Worm (Caenorhabditis elegans): Measurements from ENCODE around the gene hsd-2.
A peak's percentile ranks its signal among the peaks of the same experiment; 100 is the strongest.

Gene hsd-2

DNA sequence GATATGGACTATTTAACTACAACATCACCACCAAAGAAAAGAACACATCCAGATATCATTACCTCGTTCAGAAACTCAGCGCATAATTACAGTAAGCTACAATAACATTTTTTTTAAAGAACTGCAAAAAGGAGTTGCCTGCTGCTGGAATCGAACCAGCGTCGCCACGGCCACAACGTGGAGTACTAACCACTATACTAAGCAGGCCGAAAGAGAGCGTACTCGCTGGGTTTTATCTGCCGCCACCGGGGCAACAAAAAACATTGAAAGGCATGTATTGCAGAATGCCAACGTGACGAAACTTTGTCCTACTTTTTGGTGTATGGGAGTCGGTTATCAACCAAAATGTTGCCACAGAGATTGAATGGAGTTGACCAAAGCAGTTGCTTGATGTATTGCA lies 17.6 kb downstream of the hsd-2 start (continued):
- TF ChIP-seq spr-3 (GFP tag; optimal IDR thresholded peaks at IDR 0.05): no peak
- TF ChIP-seq F44E2.7 (GFP tag; IDR thresholded peaks at IDR 0.05): no peak; the same call in 1 of the 2 replicates
- TF ChIP-seq vab-7 (GFP tag; IDR thresholded peaks at IDR 0.05): peak; percentile 80
- peak; percentile 35 for TF ChIP-seq F37D6.2 (tag; optimal IDR thresholded peaks at IDR 0.05)
- peak; percentile 52 for TF ChIP-seq ztf-7 (tag; optimal IDR thresholded peaks at IDR 0.05)
- no peak for TF ChIP-seq nhr-76 (tag; optimal IDR thresholded peaks at IDR 0.05)
- TF ChIP-seq ceh-32 (tag; optimal IDR thresholded peaks at IDR 0.05; ENCODE audit: poor library complexity): no peak
- TF ChIP-seq ama-1 (optimal IDR thresholded peaks at IDR 0.05): no peak
- TF ChIP-seq nhr-42 (GFP tag; IDR thresholded peaks at IDR 0.05): peak; percentile 65; the same call in 1 of the 2 replicates
- TF ChIP-seq aha-1 (tag): no peak
- TF ChIP-seq ZK546.5 (tag; optimal IDR thresholded peaks at IDR 0.05): no peak
- TF ChIP-seq zfp-3 (GFP tag; conservative IDR thresholded peaks at IDR 0.05): no peak
- no peak for TF ChIP-seq mdt-29 (GFP tag; IDR thresholded peaks at IDR 0.05)
- TF ChIP-seq ztf-11 (tag; optimal IDR thresholded peaks at IDR 0.05): no peak
- TF ChIP-seq snpc-4 (tag; optimal IDR thresholded peaks at IDR 0.05): no peak
- TF ChIP-seq daf-16 (GFP tag; optimal IDR thresholded peaks at IDR 0.05): peak in 1 of 2 experiments; percentile 46
- no peak for TF ChIP-seq daf-16 (tag; optimal IDR thresholded peaks at IDR 0.05)
- TF ChIP-seq madf-9 (GFP tag; conservative IDR thresholded peaks at IDR 0.05): peak; percentile 58
- peak; percentile 17 for TF ChIP-seq spr-1 (tag; optimal IDR thresholded peaks at IDR 0.05)
- peak; percentile 79 for TF ChIP-seq ctbp-1 (GFP tag; IDR thresholded peaks at IDR 0.05)
- no peak for TF ChIP-seq tag-97 (GFP tag; IDR thresholded peaks at IDR 0.05)
- peak; percentile 88 for TF ChIP-seq daf-19 (GFP tag; conservative IDR thresholded peaks at IDR 0.05)
- TF ChIP-seq ceh-28 (tag; optimal IDR thresholded peaks at IDR 0.05): no peak
- no peak for TF ChIP-seq daf-8 (GFP tag; IDR thresholded peaks at IDR 0.05)
- TF ChIP-seq zip-11 (GFP tag; IDR thresholded peaks at IDR 0.05): no peak
- TF ChIP-seq set-16 (GFP tag; IDR thresholded peaks at IDR 0.05): no peak
- no peak for TF ChIP-seq ceh-82 (tag; optimal IDR thresholded peaks at IDR 0.05)
- no peak for TF ChIP-seq nhr-237 (tag; optimal IDR thresholded peaks at IDR 0.05)
- TF ChIP-seq cey-2 (tag; optimal IDR thresholded peaks at IDR 0.05; ENCODE audit: borderline replicate concordance, insufficient read depth): no peak
- TF ChIP-seq dmd-6 (GFP tag; IDR thresholded peaks at IDR 0.05): peak; percentile 65
- no peak for TF ChIP-seq daf-12 (tag; optimal IDR thresholded peaks at IDR 0.05)
- no peak for TF ChIP-seq nhr-28 (tag; optimal IDR thresholded peaks at IDR 0.05)
- TF ChIP-seq T26A8.4 (GFP tag; IDR thresholded peaks at IDR 0.05): peak; percentile 78
- TF ChIP-seq hmg-1.1 (GFP tag; IDR thresholded peaks at IDR 0.05): peak; percentile 86
- TF ChIP-seq mes-2 (tag; optimal IDR thresholded peaks at IDR 0.05; ENCODE audit: poor library complexity, severe bottlenecking): peak; percentile 86
- TF ChIP-seq Y48G9A.11 (GFP tag; IDR thresholded peaks at IDR 0.05): no peak; the same call in 1 of the 2 replicates
- TF ChIP-seq ceh-20 (GFP tag; IDR thresholded peaks at IDR 0.05): peak; percentile 72; the same call in 1 of the 2 replicates
- TF ChIP-seq mxl-2 (GFP tag; conservative IDR thresholded peaks at IDR 0.05): no peak
- no peak for TF ChIP-seq ces-1 (GFP tag; optimal IDR thresholded peaks at IDR 0.05)
- peak; percentile 87 for TF ChIP-seq lim-7 (GFP tag; IDR thresholded peaks at IDR 0.05)
- TF ChIP-seq lin-39 (tag; optimal IDR thresholded peaks at IDR 0.05): no peak
- TF ChIP-seq saeg-2 (GFP tag; IDR thresholded peaks at IDR 0.05): peak; percentile 68; the same call in 1 of the 2 replicates
- no peak for TF ChIP-seq zfp-2 (tag; optimal IDR thresholded peaks at IDR 0.05)
- peak; percentile 61 for TF ChIP-seq ZK337.2 (GFP tag; IDR thresholded peaks at IDR 0.05)
- TF ChIP-seq duxl-1 (tag; optimal IDR thresholded peaks at IDR 0.05; ENCODE audit: poor library complexity): peak; percentile 82
- TF ChIP-seq dmd-8 (GFP tag; IDR thresholded peaks at IDR 0.05): peak; percentile 86
- TF ChIP-seq hlh-30 (tag; optimal IDR thresholded peaks at IDR 0.05; ENCODE audit: insufficient read depth): peak; percentile 45
- TF ChIP-seq tra-1 (GFP tag; IDR thresholded peaks at IDR 0.05): peak; percentile 82
- no peak for TF ChIP-seq Y5F2A.4 (GFP tag; optimal IDR thresholded peaks at IDR 0.05)
- TF ChIP-seq F10B5.3 (tag; optimal IDR thresholded peaks at IDR 0.05): peak; percentile 19
- TF ChIP-seq nhr-25 (tag; optimal IDR thresholded peaks at IDR 0.05; ENCODE audit: borderline replicate concordance, insufficient read depth): no peak
- TF ChIP-seq unc-130 (GFP tag; optimal IDR thresholded peaks at IDR 0.05): no peak
